Worm (Caenorhabditis elegans): ENCODE results near the gene W02D7.11.

DNA sequence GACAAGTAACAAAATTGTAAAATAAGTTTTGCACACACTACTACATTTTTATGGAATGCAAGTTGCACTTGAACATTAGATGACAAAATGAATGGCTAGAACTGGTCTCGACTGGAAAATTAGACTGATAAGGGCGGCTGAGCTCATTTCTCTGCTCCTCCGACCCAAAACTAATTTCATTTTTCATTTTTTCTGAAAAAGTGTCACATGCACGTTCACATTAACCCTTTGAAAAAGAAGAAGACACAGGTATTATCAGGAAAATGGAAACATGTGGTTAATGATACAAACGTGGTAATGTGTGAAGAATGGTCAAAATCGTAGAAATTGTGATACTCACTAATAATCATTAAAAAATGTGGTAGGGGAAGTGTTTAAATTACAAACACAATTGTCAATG, 2.7 kb upstream of the W02D7.11 start:
- no peak for TF ChIP-seq med-1 (GFP tag; optimal IDR thresholded peaks at IDR 0.05; ENCODE audit: insufficient read depth)
- TF ChIP-seq flt-1 (GFP tag; IDR thresholded peaks at IDR 0.05), result no peak

Data from whole organism, midembryonic.